Fruit fly (Drosophila melanogaster) whole organism, embryonic: ENCODE results near the gene ens.

Experiments
- Bgb ChIP-seq: fragments of 200-800 bp; sonication (Bioruptor generic); IDR thresholded peaks from 2 replicates; pipeline ENCODE4 v1.3.6; 2022; ENCODE audit warnings: missing biosample characterization, missing genetic modification characterization; ENCODE audit not compliant: partially characterized antibody
- CG10366 ChIP-seq: fragments of 200-800 bp; sonication (Bioruptor generic); IDR thresholded peaks from 2 replicates; pipeline ENCODE4 v1.3.6; 2022; ENCODE audit warnings: missing biosample characterization, missing genetic modification characterization
- CG13287 ChIP-seq: fragments of 200-800 bp; sonication (Bioruptor generic); IDR thresholded peaks from 2 replicates; pipeline ENCODE4 v1.3.6; 2022; ENCODE audit warnings: missing biosample characterization, missing genetic modification characterization; ENCODE audit not compliant: partially characterized antibody
- CG14710 ChIP-seq: fragments of 200-800 bp; sonication (Bioruptor generic); optimal IDR thresholded peaks from 3 replicates; lab custom pipeline; 2019; ENCODE audit warnings: missing biosample characterization, mild to moderate bottlenecking, missing genetic modification characterization, moderate library complexity
- CG15601 ChIP-seq: fragments of 200-800 bp; sonication (Bioruptor generic); optimal IDR thresholded peaks from 3 replicates; lab custom pipeline; 2019; ENCODE audit warnings: missing biosample characterization, mild to moderate bottlenecking, missing genetic modification characterization, moderate library complexity
- CG1603 ChIP-seq: fragments of 200-800 bp; sonication (Bioruptor generic); optimal IDR thresholded peaks from 2 replicates; lab custom pipeline; 2019; ENCODE audit warnings: missing biosample characterization, mild to moderate bottlenecking, missing genetic modification characterization, moderate library complexity
- CG16863 ChIP-seq: fragments of 200-800 bp; sonication (Bioruptor generic); optimal IDR thresholded peaks from 3 replicates; lab custom pipeline; 2016; ENCODE audit warnings: missing biosample characterization, missing genetic modification characterization
- CG17829 ChIP-seq: fragments of 200-800 bp; optimal IDR thresholded peaks from 2 replicates; lab custom pipeline; 2019; ENCODE audit warnings: missing biosample characterization, mild to moderate bottlenecking, missing genetic modification characterization, moderate library complexity
- CG2116 ChIP-seq: fragments of 200-800 bp; sonication (Bioruptor generic); optimal IDR thresholded peaks from 3 replicates; lab custom pipeline; 2018; ENCODE audit warnings: missing biosample characterization, mild to moderate bottlenecking, missing genetic modification characterization
- CG31365 ChIP-seq: fragments of 200-800 bp; sonication (Bioruptor generic); optimal IDR thresholded peaks from 2 replicates; lab custom pipeline; 2018; ENCODE audit warnings: missing biosample characterization, mild to moderate bottlenecking, missing genetic modification characterization
- CG4404 ChIP-seq: fragments of 200-800 bp; sonication (Bioruptor generic); IDR thresholded peaks from 2 replicates; pipeline ENCODE4 v1.3.6; 2022; ENCODE audit warnings: missing biosample characterization, missing genetic modification characterization
- CG4854 ChIP-seq: fragments of 200-800 bp; sonication (Bioruptor generic); optimal IDR thresholded peaks from 2 replicates; lab custom pipeline; 2016; ENCODE audit warnings: missing biosample characterization, missing genetic modification characterization, inconsistent platforms
- CG6791 ChIP-seq: fragments of 200-800 bp; sonication (Bioruptor generic); IDR thresholded peaks from 3 replicates; pipeline ENCODE4 v1.3.6; 2022; ENCODE audit warnings: missing biosample characterization, missing genetic modification characterization; ENCODE audit not compliant: partially characterized antibody
- CG7271 ChIP-seq: fragments of 200-800 bp; sonication (Bioruptor generic); optimal IDR thresholded peaks from 2 replicates; lab custom pipeline; 2018; ENCODE audit warnings: missing biosample characterization, mild to moderate bottlenecking, missing genetic modification characterization, moderate library complexity
- CG9797 ChIP-seq: fragments of 200-800 bp; sonication (Bioruptor generic); optimal IDR thresholded peaks from 3 replicates; lab custom pipeline; 2018; ENCODE audit warnings: missing biosample characterization, mild to moderate bottlenecking, missing genetic modification characterization
- Camta ChIP-seq: fragments of 200-800 bp; sonication (Bioruptor generic); optimal IDR thresholded peaks from 2 replicates; lab custom pipeline; 2016; ENCODE audit warnings: missing biosample characterization, missing genetic modification characterization
- Dp ChIP-seq: fragments of 200-800 bp; sonication (Bioruptor generic); optimal IDR thresholded peaks from 2 replicates; lab custom pipeline; 2018; ENCODE audit warnings: missing biosample characterization, mild to moderate bottlenecking, missing genetic modification characterization, moderate library complexity
- Dref ChIP-seq: fragments of 200-800 bp; sonication (Bioruptor generic); IDR thresholded peaks from 2 replicates; pipeline ENCODE4 v1.3.6; 2022; ENCODE audit warnings: missing biosample characterization, missing genetic modification characterization
- Drgx ChIP-seq: fragments of 200-800 bp; sonication (Bioruptor generic); IDR thresholded peaks from 2 replicates; pipeline ENCODE4 v1.3.6; 2022; ENCODE audit warnings: missing biosample characterization, missing genetic modification characterization
- E2f2 ChIP-seq: fragments of 200-800 bp; sonication (Bioruptor generic); IDR thresholded peaks from 2 replicates; pipeline ENCODE4 v1.3.6; 2022; ENCODE audit warnings: missing biosample characterization, missing genetic modification characterization
- HLH4C ChIP-seq: fragments of 200-800 bp; sonication (Bioruptor generic); IDR thresholded peaks from 3 replicates; pipeline ENCODE4 v1.3.6; 2022; ENCODE audit warnings: missing biosample characterization, missing genetic modification characterization; ENCODE audit not compliant: partially characterized antibody
- HmgZ ChIP-seq: fragments of 200-800 bp; sonication (Bioruptor generic); optimal IDR thresholded peaks from 2 replicates; lab custom pipeline; 2018; ENCODE audit warnings: missing biosample characterization, mild to moderate bottlenecking, missing genetic modification characterization
- Hmr ChIP-seq: fragments of 200-800 bp; sonication (Bioruptor generic); optimal IDR thresholded peaks from 3 replicates; lab custom pipeline; 2017; ENCODE audit warnings: mild to moderate bottlenecking, missing biosample characterization, missing genetic modification reagents, missing genetic modification characterization
- MBD-R2 ChIP-seq: fragments of 200-800 bp; sonication (Bioruptor generic); IDR thresholded peaks from 2 replicates; pipeline ENCODE4 v1.3.6; 2022; ENCODE audit warnings: missing biosample characterization, missing genetic modification characterization
- Nf-YA ChIP-seq: fragments of 200-800 bp; sonication (Bioruptor generic); IDR thresholded peaks from 2 replicates; pipeline ENCODE4 v1.3.6; 2022; ENCODE audit warnings: missing biosample characterization, missing genetic modification characterization
- Optix ChIP-seq: fragments of 200-800 bp; sonication (Bioruptor generic); IDR thresholded peaks from 3 replicates; pipeline ENCODE4 v1.3.6; 2022; ENCODE audit warnings: missing biosample characterization, missing genetic modification characterization
- Scr ChIP-seq: fragments of 200-800 bp; sonication (Bioruptor generic); IDR thresholded peaks from 2 replicates; pipeline ENCODE4 v1.3.6; 2022; ENCODE audit warnings: missing biosample characterization, missing genetic modification characterization; ENCODE audit not compliant: partially characterized antibody
- Sin3A ChIP-seq: fragments of >200 bp; optimal IDR thresholded peaks from 2 replicates; lab custom pipeline; 2018
- Sox100B ChIP-seq: fragments of 200-800 bp; sonication (Bioruptor generic); optimal IDR thresholded peaks from 3 replicates; lab custom pipeline; 2018; ENCODE audit warnings: missing biosample characterization, mild to moderate bottlenecking, missing genetic modification characterization
- Sry-δ ChIP-seq: fragments of 200-800 bp; sonication (Bioruptor generic); optimal IDR thresholded peaks from 2 replicates; lab custom pipeline; 2016; ENCODE audit warnings: missing biosample characterization, missing genetic modification characterization
- ab ChIP-seq: fragments of 200-800 bp; sonication (Bioruptor generic); optimal IDR thresholded peaks from 2 replicates; lab custom pipeline; 2016; ENCODE audit warnings: missing biosample characterization, missing genetic modification characterization
- crol ChIP-seq: fragments of 200-800 bp; sonication (Bioruptor generic); IDR thresholded peaks from 2 replicates; pipeline ENCODE4 v1.3.6; 2022; ENCODE audit warnings: missing biosample characterization, missing genetic modification characterization
- dm ChIP-seq: fragments of 200-800 bp; sonication (Bioruptor generic); optimal IDR thresholded peaks from 3 replicates; lab custom pipeline; 2016; ENCODE audit warnings: missing biosample characterization, missing genetic modification characterization
- fru ChIP-seq: fragments of >200 bp; optimal IDR thresholded peaks from 2 replicates; lab custom pipeline; 2017
- fu2 ChIP-seq: fragments of 200-800 bp; sonication (Bioruptor generic); optimal IDR thresholded peaks from 2 replicates; lab custom pipeline; 2016; ENCODE audit warnings: missing biosample characterization, missing genetic modification characterization
- gcm ChIP-seq: fragments of 200-800 bp; sonication (Bioruptor generic); optimal IDR thresholded peaks from 2 replicates; lab custom pipeline; 2019; ENCODE audit warnings: missing biosample characterization, mild to moderate bottlenecking, missing genetic modification characterization, moderate library complexity
- gfzf ChIP-seq: fragments of 200-800 bp; sonication (Bioruptor generic); optimal IDR thresholded peaks from 2 replicates; lab custom pipeline; 2016; ENCODE audit warnings: missing biosample characterization, mild to moderate bottlenecking, missing genetic modification characterization, moderate library complexity
- her ChIP-seq: fragments of 200-800 bp; sonication (Bioruptor generic); optimal IDR thresholded peaks from 2 replicates; lab custom pipeline; 2016; ENCODE audit warnings: missing biosample characterization, missing genetic modification characterization
- klu ChIP-seq: fragments of 200-800 bp; sonication (Bioruptor generic); IDR thresholded peaks from 2 replicates; pipeline ENCODE4 v1.3.6; 2022; ENCODE audit warnings: missing biosample characterization, missing genetic modification characterization
- nmo ChIP-seq: fragments of 200-800 bp; sonication (Bioruptor generic); optimal IDR thresholded peaks from 2 replicates; lab custom pipeline; 2018; ENCODE audit warnings: missing biosample characterization, mild to moderate bottlenecking, missing genetic modification characterization, moderate library complexity
- odd ChIP-seq: fragments of 200-800 bp; sonication (Bioruptor generic); optimal IDR thresholded peaks from 2 replicates; lab custom pipeline; 2017; ENCODE audit warnings: missing biosample characterization, mild to moderate bottlenecking, missing genetic modification characterization
- pita ChIP-seq: fragments of 200-800 bp; sonication (Bioruptor generic); optimal IDR thresholded peaks from 2 replicates; lab custom pipeline; 2017; ENCODE audit warnings: missing biosample characterization, mild to moderate bottlenecking, missing genetic modification characterization
- psq ChIP-seq: fragments of 200-800 bp; sonication (Bioruptor generic); optimal IDR thresholded peaks from 2 replicates; lab custom pipeline; 2017; ENCODE audit warnings: missing biosample characterization, missing genetic modification characterization
- pzg ChIP-seq: fragments of 200-800 bp; sonication (Bioruptor generic); optimal IDR thresholded peaks from 3 replicates; lab custom pipeline; 2018; ENCODE audit warnings: missing biosample characterization, mild to moderate bottlenecking, missing genetic modification characterization, moderate library complexity
- ssp ChIP-seq: fragments of 200-800 bp; sonication (Bioruptor generic); IDR thresholded peaks from 2 replicates; pipeline ENCODE4 v1.3.6; 2022; ENCODE audit warnings: missing biosample characterization, missing genetic modification characterization
- stwl ChIP-seq: fragments of 200-800 bp; sonication (Bioruptor generic); optimal IDR thresholded peaks from 3 replicates; lab custom pipeline; 2018; ENCODE audit warnings: missing biosample characterization, mild to moderate bottlenecking, missing genetic modification characterization, moderate library complexity
- trem ChIP-seq: fragments of 200-800 bp; optimal IDR thresholded peaks from 3 replicates; lab custom pipeline; 2019; ENCODE audit warnings: missing biosample characterization, mild to moderate bottlenecking, missing genetic modification characterization, moderate library complexity
- wek ChIP-seq: fragments of 200-800 bp; sonication (Bioruptor generic); optimal IDR thresholded peaks from 3 replicates; lab custom pipeline; 2018; ENCODE audit warnings: missing biosample characterization, mild to moderate bottlenecking, missing genetic modification characterization, moderate library complexity

Gene ens

DNA sequence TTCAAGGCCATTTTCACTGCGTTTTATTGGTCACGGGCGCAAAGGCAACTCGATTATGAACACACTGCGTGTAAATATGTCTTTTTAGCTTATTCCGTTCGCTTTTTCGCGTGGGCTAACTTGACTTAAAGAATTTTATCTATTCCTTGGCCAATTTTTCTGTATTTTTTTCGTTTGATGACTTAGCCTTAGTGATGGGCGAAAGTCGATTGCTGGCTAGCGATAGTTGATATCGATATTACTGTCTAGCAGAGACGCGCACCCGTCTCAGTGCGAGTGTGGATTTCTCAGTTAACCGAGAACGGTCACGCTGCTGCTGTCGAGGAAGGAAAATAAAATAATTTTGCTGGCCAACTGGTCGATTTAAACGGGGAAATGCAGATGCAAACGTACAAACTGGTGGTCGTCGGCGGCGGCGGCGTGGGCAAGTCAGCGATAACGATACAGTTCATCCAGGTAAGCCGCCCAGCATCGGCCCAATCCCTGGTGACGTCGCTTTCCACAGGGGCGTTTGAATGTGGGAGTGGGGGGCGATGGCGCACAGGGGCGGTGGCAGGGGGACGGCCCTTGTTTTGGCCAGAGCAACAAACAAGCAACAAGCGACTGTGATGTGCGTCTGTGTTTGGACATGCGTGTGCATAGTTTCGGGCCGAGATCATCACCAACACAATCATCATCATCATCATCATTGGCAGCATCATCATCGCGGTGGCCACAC is 4.6 kb upstream of the ens start, which contains the start of the genes Rop and Ras64B (continued):
- TF ChIP-seq Hmr (GFP tag; lab: Kevin White, UChicago) (peak; percentile 65), odd (no peak), her (GFP tag; lab: Kevin White, UChicago) (peak; percentile 17), CG4404 (GFP tag; lab: Robert Waterston, UW) (no peak), fru (no peak), CG1603 (tag; lab: Kevin White, UChicago) (peak; percentile 85), pita (GFP tag; lab: Kevin White, UChicago) (peak; percentile 71), CG16863 (no peak), ab (GFP tag; lab: Kevin White, UChicago) (no peak), CG17829 (tag; lab: Kevin White, UChicago) (peak; percentile 56), Optix (GFP tag; lab: Robert Waterston, UW) (no peak), Dref (GFP tag; lab: Robert Waterston, UW) (peak; percentile 98), crol (peak; percentile 96), klu (GFP tag; lab: Robert Waterston, UW) (no peak), psq (GFP tag; lab: Kevin White, UChicago) (no peak)

DNA sequence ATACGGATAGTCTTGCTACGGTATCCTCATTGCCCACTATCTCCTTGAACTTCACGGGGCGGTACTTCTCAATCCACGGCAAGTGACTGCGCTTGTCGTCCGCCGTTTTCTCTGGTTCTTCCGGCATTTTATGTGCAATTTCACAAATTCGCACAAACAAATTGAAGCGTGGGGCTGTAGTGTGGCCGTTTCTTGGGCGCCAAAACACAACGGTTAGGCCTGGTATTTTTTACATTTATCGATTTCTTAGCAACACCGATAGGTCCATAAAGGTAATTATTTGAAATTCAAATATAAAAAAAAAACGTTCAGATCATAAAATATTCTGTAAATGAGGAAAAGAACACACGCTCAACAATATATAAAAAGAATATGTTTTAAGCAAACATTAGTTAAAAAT is 1.5 kb upstream of the ens start, which contains the start of gene RfC4:
Gene RfC4, minus strand, starts transcription at position 182 of the 400 bp plus-strand sequence.
- TF ChIP-seq dm (peak; percentile 18), wek (no peak), Camta (GFP tag; lab: Kevin White, UChicago) (no peak), pzg (GFP tag; lab: Kevin White, UChicago) (peak; percentile 63), Scr (GFP tag; lab: Robert Waterston, UW) (peak; percentile 44; the same call in 1 of the 2 replicates), CG4854 (GFP tag; lab: Kevin White, UChicago) (no peak), HLH4C (GFP tag; lab: Robert Waterston, UW) (peak; percentile 41), Sry-δ (GFP tag; lab: Kevin White, UChicago) (peak; percentile 22), CG1603 (tag; lab: Kevin White, UChicago) (peak; percentile 32), gcm (GFP tag; lab: Kevin White, UChicago) (no peak), crol (no peak), CG7271 (tag; lab: Kevin White, UChicago) (no peak), Sin3A (lab: Kevin White, UChicago) (peak; percentile 35), Sox100B (no peak), CG2116 (GFP tag; lab: Kevin White, UChicago) (peak; percentile 58), CG31365 (tag; lab: Kevin White, UChicago) (no peak), CG14710 (tag; lab: Kevin White, UChicago) (peak; percentile 6), E2f2 (GFP tag; lab: Robert Waterston, UW) (peak; percentile 89), CG13287 (GFP tag; lab: Robert Waterston, UW) (peak; percentile 36; the same call in 1 of the 2 replicates), CG6791 (GFP tag; lab: Robert Waterston, UW) (0 out of 3 replicates have a peak, but pooled peaks have one; percentile 2), CG10366 (GFP tag; lab: Robert Waterston, UW) (no peak), CG9797 (GFP tag; lab: Kevin White, UChicago) (peak; percentile 72), her (GFP tag; lab: Kevin White, UChicago) (no peak), trem (tag; lab: Kevin White, UChicago) (peak; percentile 28), stwl (tag; lab: Kevin White, UChicago) (peak; percentile 22), ssp (GFP tag; lab: Robert Waterston, UW) (no peak), Bgb (0 out of 2 replicates have a peak, but pooled peaks have one; percentile 10), Nf-YA (GFP tag; lab: Robert Waterston, UW) (no peak), fu2 (GFP tag; lab: Kevin White, UChicago) (no peak), HmgZ (tag; lab: Kevin White, UChicago) (peak; percentile 35), gfzf (GFP tag; lab: Kevin White, UChicago) (peak; percentile 69), Drgx (no peak), MBD-R2 (peak; percentile 46; the same call in 1 of the 2 replicates), nmo (no peak), CG15601 (tag; lab: Kevin White, UChicago) (peak; percentile 2), Dp (peak; percentile 88), odd (no peak)
